Fruit fly (Drosophila melanogaster) whole organism, embryonic: ENCODE data around the gene Nf-YC.

ENCODE experiments used
- Atf-2 ChIP-seq: fragments of 200-800 bp; sonication (Bioruptor generic); optimal IDR thresholded peaks from 2 replicates; lab custom pipeline; 2016; ENCODE audit warnings: missing biosample characterization, missing genetic modification characterization
- Awh ChIP-seq: fragments of 200-800 bp; sonication (Bioruptor generic); IDR thresholded peaks from 2 replicates; pipeline ENCODE4, ENCODE4 v1.3.6; 2022; ENCODE audit warnings: missing biosample characterization, missing genetic modification characterization
- CG10267 ChIP-seq: fragments of 200-800 bp; sonication (Bioruptor generic); optimal IDR thresholded peaks from 2 replicates; lab custom pipeline; 2018; ENCODE audit warnings: missing biosample characterization, mild to moderate bottlenecking, missing genetic modification characterization, moderate library complexity
- CG11560 ChIP-seq: fragments of 200-800 bp; sonication (Bioruptor generic); IDR thresholded peaks from 3 replicates; pipeline ENCODE4 v1.3.6; 2022; ENCODE audit warnings: missing biosample characterization, missing genetic modification characterization
- Doc3 ChIP-seq: fragments of 200-800 bp; sonication (Bioruptor generic); IDR thresholded peaks from 3 replicates; pipeline ENCODE4 v1.3.6; 2022; ENCODE audit warnings: missing biosample characterization, missing genetic modification characterization; ENCODE audit not compliant: partially characterized antibody
- disco-r ChIP-seq: fragments of 200-800 bp; sonication (Bioruptor generic); optimal IDR thresholded peaks from 2 replicates; lab custom pipeline; 2016; ENCODE audit warnings: missing biosample characterization, missing genetic modification characterization
- grn ChIP-seq: fragments of 200-800 bp; sonication (Bioruptor generic); optimal IDR thresholded peaks from 3 replicates; lab custom pipeline; 2017; ENCODE audit warnings: missing biosample characterization, missing genetic modification characterization
- gt ChIP-seq: fragments of 200-800 bp; sonication (Bioruptor generic); IDR thresholded peaks from 2 replicates; pipeline ENCODE4 v1.3.6; 2022; ENCODE audit warnings: missing biosample characterization, missing genetic modification characterization
- psq ChIP-seq: fragments of 200-800 bp; sonication (Bioruptor generic); optimal IDR thresholded peaks from 2 replicates; lab custom pipeline; 2017; ENCODE audit warnings: missing biosample characterization, missing genetic modification characterization
- sim ChIP-seq: fragments of 200-800 bp; sonication (Bioruptor generic); IDR thresholded peaks from 2 replicates; pipeline ENCODE4 v1.3.6; 2022; ENCODE audit warnings: missing biosample characterization, missing genetic modification characterization
- usp ChIP-seq: fragments of >200 bp; optimal IDR thresholded peaks from 2 replicates; lab custom pipeline; 2017; ENCODE audit warnings: missing biosample characterization, missing genetic modification characterization

DNA sequence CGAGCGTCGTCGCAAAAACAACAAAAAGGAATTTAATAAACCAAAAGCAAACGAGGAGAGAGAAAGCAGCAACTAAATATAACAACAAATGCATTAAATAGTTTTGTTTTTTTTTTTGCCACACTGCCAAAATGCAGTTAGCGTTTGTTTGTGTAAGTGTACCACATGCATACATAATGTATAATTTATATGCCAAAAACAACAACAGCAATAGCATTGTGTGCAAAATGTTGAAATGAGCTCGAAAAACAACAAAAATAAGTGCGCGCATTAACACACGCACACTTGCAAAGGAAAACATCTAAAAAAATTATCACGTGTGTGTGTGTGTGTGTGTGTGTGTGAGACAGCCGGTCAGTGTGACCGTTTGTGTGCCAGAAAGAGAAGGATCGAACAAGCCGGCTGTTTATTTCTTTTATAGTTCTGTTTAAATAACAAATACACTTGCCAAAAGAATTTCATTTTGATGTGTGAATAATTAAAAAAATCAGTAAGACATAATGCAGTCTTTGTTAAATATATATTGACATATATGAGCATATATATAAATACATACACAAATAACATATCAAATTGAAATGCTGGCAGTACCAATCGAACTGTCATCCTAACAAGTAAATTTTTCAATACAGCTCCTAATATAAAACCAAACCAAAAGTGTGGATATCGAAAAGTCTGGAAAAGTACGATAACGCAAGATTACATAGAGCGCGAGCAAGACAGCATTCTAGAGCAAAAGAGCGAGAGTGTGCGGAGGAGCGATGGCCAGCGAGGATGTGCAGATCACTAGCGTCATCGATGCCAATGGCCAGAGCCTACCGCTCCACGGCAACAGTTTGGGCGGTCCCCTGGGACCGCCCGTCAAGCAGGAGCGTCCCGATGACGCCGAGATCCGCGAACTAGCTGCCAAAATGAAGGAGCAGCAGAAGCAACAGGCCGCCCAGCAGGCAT lies 48.2 kb upstream of the Nf-YC start:
- TF ChIP-seq CG10267 (tag; lab: Kevin White, UChicago): no peak
- no peak for TF ChIP-seq CG11560 (tag; lab: Robert Waterston, UW)
- TF ChIP-seq grn (GFP tag; lab: Kevin White, UChicago): no peak
- no peak for TF ChIP-seq usp (GFP tag; lab: Kevin White, UChicago)
- no peak for TF ChIP-seq disco-r (GFP tag; lab: Kevin White, UChicago)
- TF ChIP-seq sim: no peak
- TF ChIP-seq Atf-2 (GFP tag; lab: Kevin White, UChicago): no peak
- no peak for TF ChIP-seq Awh (GFP tag; lab: Robert Waterston, UW)
- TF ChIP-seq Doc3 (GFP tag; lab: Robert Waterston, UW): no peak
- no peak for TF ChIP-seq psq (GFP tag; lab: Kevin White, UChicago)
- TF ChIP-seq gt (GFP tag; lab: Robert Waterston, UW): no peak
